Fruit fly (Drosophila melanogaster): ENCODE measurements around the gene ranshi.

The ranshi gene

DNA sequence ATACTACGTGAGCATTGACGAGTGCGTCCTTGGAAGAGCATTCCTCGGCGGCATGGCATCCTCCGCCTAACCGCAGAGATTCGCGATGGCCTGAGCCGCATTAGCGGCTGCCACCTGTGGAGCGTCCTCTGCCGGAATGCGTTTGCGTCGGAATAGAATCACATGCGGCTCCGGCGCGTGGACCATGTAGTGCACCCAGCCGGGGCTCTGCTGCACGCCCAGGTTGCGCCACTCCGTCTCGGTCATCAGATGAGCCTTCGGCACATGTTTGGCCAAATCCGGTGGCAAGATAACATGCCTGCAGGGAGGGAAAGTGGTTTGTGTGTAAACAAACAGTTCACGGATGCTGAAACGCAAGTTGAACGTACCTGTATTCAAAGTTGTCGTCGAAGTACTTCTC, 14.1 kb downstream of the ranshi start (continued):
- TF ChIP-seq z (GFP tag; IDR thresholded peaks at IDR 0.05) (no peak), CG32532 (GFP tag; IDR thresholded peaks at IDR 0.05) (0 out of 2 replicates have a peak, but pooled peaks have one; percentile 9), nom (GFP tag; optimal IDR thresholded peaks at IDR 0.05) (no peak), MESR4 (GFP tag; optimal IDR thresholded peaks at IDR 0.05) (peak; percentile 31), sd (tag; optimal IDR thresholded peaks at IDR 0.05) (no peak), CG17568 (GFP tag; optimal IDR thresholded peaks at IDR 0.05) (no peak), zfh2 (GFP tag; optimal IDR thresholded peaks at IDR 0.05) (no peak), p53 (GFP tag; optimal IDR thresholded peaks at IDR 0.05) (no peak), Hey (tag; optimal IDR thresholded peaks at IDR 0.05) (no peak), zf30C (GFP tag; optimal IDR thresholded peaks at IDR 0.05) (no peak), tna (GFP tag; IDR thresholded peaks at IDR 0.05; ENCODE audit: partially characterized antibody) (0 out of 2 replicates have a peak, but pooled peaks have one; percentile 11), CG11398 (GFP tag; optimal IDR thresholded peaks at IDR 0.05) (no peak), CG16815 (GFP tag; optimal IDR thresholded peaks at IDR 0.05) (no peak), fd96Cb (tag; optimal IDR thresholded peaks at IDR 0.05) (no peak), CG3407 (GFP tag; optimal IDR thresholded peaks at IDR 0.05) (no peak), CG14860 (GFP tag; IDR thresholded peaks at IDR 0.05; ENCODE audit: partially characterized antibody) (no peak), pb (GFP tag; optimal IDR thresholded peaks at IDR 0.05) (no peak), scrt (GFP tag; optimal IDR thresholded peaks at IDR 0.05) (peak; percentile 53), esg (GFP tag; conservative IDR thresholded peaks at IDR 0.05) (no peak), PHDP (tag; optimal IDR thresholded peaks at IDR 0.05) (no peak), Hr3 (GFP tag; optimal IDR thresholded peaks at IDR 0.05) (no peak)

DNA sequence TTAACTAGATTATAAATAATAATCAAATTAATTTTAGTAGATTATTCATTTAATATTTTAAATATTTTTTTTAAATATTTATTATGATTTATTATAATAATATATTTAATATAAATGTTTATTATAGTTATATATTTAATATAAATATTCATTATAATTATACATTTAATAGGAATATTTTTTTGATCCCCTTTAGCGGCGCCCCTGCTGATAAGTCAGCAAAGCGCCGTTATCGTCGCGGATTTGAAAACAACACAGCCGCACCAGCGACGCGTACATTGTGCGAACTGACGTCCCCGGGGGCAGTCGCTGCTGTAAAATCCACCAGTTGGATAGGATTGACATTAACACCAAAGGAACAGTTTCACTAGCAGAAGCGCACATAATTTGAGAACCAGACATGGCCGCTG, 16.8 kb downstream of the ranshi start, which contains the start of gene CG8112:
Gene CG8112, plus strand, starts transcription at position 212 of the 410 bp plus-strand sequence.
- TF ChIP-seq crol (GFP tag; IDR thresholded peaks at IDR 0.05) (no peak), wek (GFP tag; optimal IDR thresholded peaks at IDR 0.05) (no peak), CG31365 (tag; optimal IDR thresholded peaks at IDR 0.05) (no peak), CG2875 (GFP tag; optimal IDR thresholded peaks at IDR 0.05) (no peak), fd102C (GFP tag; optimal IDR thresholded peaks at IDR 0.05) (no peak), CG16813 (GFP tag; IDR thresholded peaks at IDR 0.05; ENCODE audit: partially characterized antibody) (no peak), btn (GFP tag; optimal IDR thresholded peaks at IDR 0.05) (no peak), dm (GFP tag; optimal IDR thresholded peaks at IDR 0.05) (no peak), jing (GFP tag; optimal IDR thresholded peaks at IDR 0.05) (no peak), CG16815 (GFP tag; optimal IDR thresholded peaks at IDR 0.05) (no peak), MBD-R2 (GFP tag; IDR thresholded peaks at IDR 0.05) (no peak), lbe (GFP tag; optimal IDR thresholded peaks at IDR 0.05) (peak; percentile 32), CG30403 (GFP tag; optimal IDR thresholded peaks at IDR 0.05) (no peak), Ets97D (GFP tag; optimal IDR thresholded peaks at IDR 0.05) (no peak), luna (GFP tag; optimal IDR thresholded peaks at IDR 0.05) (no peak), CG10274 (GFP tag; optimal IDR thresholded peaks at IDR 0.05) (no peak), E2f1 (GFP tag; IDR thresholded peaks at IDR 0.05) (no peak), CG16863 (GFP tag; optimal IDR thresholded peaks at IDR 0.05) (no peak), run (tag; optimal IDR thresholded peaks at IDR 0.05) (no peak), CG13123 (GFP tag; optimal IDR thresholded peaks at IDR 0.05) (no peak), nerfin-1 (tag; optimal IDR thresholded peaks at IDR 0.05) (no peak), CG15479 (GFP tag; optimal IDR thresholded peaks at IDR 0.05) (no peak), exex (tag; optimal IDR thresholded peaks at IDR 0.05) (no peak), CG12104 (GFP tag; optimal IDR thresholded peaks at IDR 0.05) (no peak), Hmx (GFP tag; optimal IDR thresholded peaks at IDR 0.05) (no peak), Sry-δ (GFP tag; optimal IDR thresholded peaks at IDR 0.05) (no peak), CG6272 (GFP tag; IDR thresholded peaks at IDR 0.05) (no peak; the same call in 1 of the 2 replicates), CkIIα-i1 (GFP tag; IDR thresholded peaks at IDR 0.05) (no peak), Meics (GFP tag; optimal IDR thresholded peaks at IDR 0.05) (peak; percentile 54), Gug (GFP tag; IDR thresholded peaks at IDR 0.05) (no peak), stc (GFP tag; IDR thresholded peaks at IDR 0.05) (no peak), Pdp1 (GFP tag; optimal IDR thresholded peaks at IDR 0.05) (no peak)

Measured in whole organism, embryonic.